Fruit fly (Drosophila melanogaster): ENCODE data around the gene hgo.
A peak's percentile ranks its signal among the peaks of the same experiment; 100 is the strongest.

- TF ChIP-seq Rel (GFP tag; optimal IDR thresholded peaks at IDR 0.05) (no peak), Rel (tag; optimal IDR thresholded peaks at IDR 0.05) (peak; percentile 75), br (GFP tag; optimal IDR thresholded peaks at IDR 0.05) (no peak)
Observed at dm6 chr2L:11182610-11183243, 46.5 kb downstream of the hgo start.
